Fruit fly (Drosophila melanogaster) whole organism, embryonic: ENCODE results near the gene MTF-1.

Source experiments
- Atf-2 ChIP-seq: fragments of 200-800 bp; sonication (Bioruptor generic); optimal IDR thresholded peaks from 2 replicates; lab custom pipeline; 2016; ENCODE audit warnings: missing biosample characterization, missing genetic modification characterization
- CG10462 ChIP-seq: fragments of 200-800 bp; sonication (Bioruptor generic); optimal IDR thresholded peaks from 2 replicates; lab custom pipeline; 2016; ENCODE audit warnings: missing biosample characterization, missing genetic modification characterization
- CG11085 ChIP-seq: fragments of 200-800 bp; sonication (Bioruptor generic); IDR thresholded peaks from 2 replicates; pipeline ENCODE4 v1.3.6; 2022; ENCODE audit warnings: missing biosample characterization, missing genetic modification characterization
- CG12744 ChIP-seq: fragments of 200-800 bp; sonication (Bioruptor generic); optimal IDR thresholded peaks from 2 replicates; lab custom pipeline; 2016; ENCODE audit warnings: missing biosample characterization, missing genetic modification characterization
- CG13624 ChIP-seq: fragments of 200-800 bp; sonication (Bioruptor generic); optimal IDR thresholded peaks from 2 replicates; lab custom pipeline; 2016; ENCODE audit warnings: missing biosample characterization, missing genetic modification characterization
- CG17186 ChIP-seq: fragments of 200-800 bp; sonication (Bioruptor generic); optimal IDR thresholded peaks from 3 replicates; lab custom pipeline; 2017; ENCODE audit warnings: missing biosample characterization, missing genetic modification reagents, missing genetic modification characterization
- CG17612 ChIP-seq: fragments of 200-800 bp; sonication (Bioruptor generic); IDR thresholded peaks from 2 replicates; pipeline ENCODE4 v1.3.6; 2022; ENCODE audit warnings: missing biosample characterization, missing genetic modification characterization
- CG1792 ChIP-seq: fragments of 200-800 bp; sonication (Bioruptor generic); optimal IDR thresholded peaks from 2 replicates; lab custom pipeline; 2016; ENCODE audit warnings: missing biosample characterization, missing genetic modification characterization
- CG2116 ChIP-seq: fragments of 200-800 bp; sonication (Bioruptor generic); optimal IDR thresholded peaks from 3 replicates; lab custom pipeline; 2018; ENCODE audit warnings: missing biosample characterization, mild to moderate bottlenecking, missing genetic modification characterization
- CG2678 ChIP-seq: fragments of 200-800 bp; sonication (Bioruptor generic); optimal IDR thresholded peaks from 3 replicates; lab custom pipeline; 2019; ENCODE audit warnings: missing biosample characterization, mild to moderate bottlenecking, missing genetic modification characterization, moderate library complexity
- CG4424 ChIP-seq: fragments of 200-800 bp; sonication (Bioruptor generic); optimal IDR thresholded peaks from 3 replicates; lab custom pipeline; 2016; ENCODE audit warnings: missing biosample characterization, missing genetic modification characterization
- CG4820 ChIP-seq: fragments of 200-800 bp; sonication (Bioruptor generic); optimal IDR thresholded peaks from 3 replicates; lab custom pipeline; 2016; ENCODE audit warnings: missing biosample characterization, missing genetic modification characterization
- CG6654 ChIP-seq: fragments of 200-800 bp; sonication (Bioruptor generic); optimal IDR thresholded peaks from 2 replicates; lab custom pipeline; 2017; ENCODE audit warnings: missing biosample characterization, mild to moderate bottlenecking, missing genetic modification characterization
- CG7372 ChIP-seq: fragments of 200-800 bp; sonication (Bioruptor generic); IDR thresholded peaks from 2 replicates; pipeline ENCODE4 v1.3.6; 2022; ENCODE audit warnings: missing biosample characterization, missing genetic modification characterization
- CG8388 ChIP-seq: fragments of 200-800 bp; sonication (Bioruptor generic); optimal IDR thresholded peaks from 2 replicates; lab custom pipeline; 2019; ENCODE audit warnings: missing biosample characterization, mild to moderate bottlenecking, missing genetic modification characterization, moderate library complexity
- CG8478 ChIP-seq: fragments of >200 bp; optimal IDR thresholded peaks from 2 replicates; lab custom pipeline; 2018
- CG9437 ChIP-seq: fragments of 200-800 bp; sonication (Bioruptor generic); optimal IDR thresholded peaks from 2 replicates; lab custom pipeline; 2018; ENCODE audit warnings: missing biosample characterization, mild to moderate bottlenecking, missing genetic modification characterization
- CoRest ChIP-seq: fragments of 200-800 bp; sonication (Bioruptor generic); optimal IDR thresholded peaks from 3 replicates; lab custom pipeline; 2018; ENCODE audit warnings: missing biosample characterization, mild to moderate bottlenecking, missing genetic modification characterization, moderate library complexity
- Dp ChIP-seq: fragments of 200-800 bp; sonication (Bioruptor generic); optimal IDR thresholded peaks from 2 replicates; lab custom pipeline; 2018; ENCODE audit warnings: missing biosample characterization, mild to moderate bottlenecking, missing genetic modification characterization, moderate library complexity
- Drgx ChIP-seq: fragments of 200-800 bp; sonication (Bioruptor generic); IDR thresholded peaks from 2 replicates; pipeline ENCODE4 v1.3.6; 2022; ENCODE audit warnings: missing biosample characterization, missing genetic modification characterization
- H15 ChIP-seq: fragments of 200-800 bp; sonication (Bioruptor generic); IDR thresholded peaks from 3 replicates; pipeline ENCODE4 v1.3.6; 2022; ENCODE audit warnings: missing biosample characterization, missing genetic modification characterization
- H2.0 ChIP-seq: fragments of 200-800 bp; sonication (Bioruptor generic); IDR thresholded peaks from 2 replicates; pipeline ENCODE4 v1.3.6; 2022; ENCODE audit warnings: missing biosample characterization, missing genetic modification characterization
- Nf-YC ChIP-seq: fragments of 200-800 bp; optimal IDR thresholded peaks from 3 replicates; lab custom pipeline; 2019; ENCODE audit warnings: missing biosample characterization, mild to moderate bottlenecking, missing genetic modification characterization, moderate library complexity
- Ravus ChIP-seq: fragments of 200-800 bp; sonication (Bioruptor generic); IDR thresholded peaks from 2 replicates; pipeline ENCODE4 v1.3.6; 2022; ENCODE audit warnings: missing biosample characterization, missing genetic modification characterization
- Sin3A ChIP-seq: fragments of >200 bp; optimal IDR thresholded peaks from 2 replicates; lab custom pipeline; 2018
- Ssrp ChIP-seq: fragments of 200-800 bp; sonication (Bioruptor generic); optimal IDR thresholded peaks from 2 replicates; lab custom pipeline; 2018; ENCODE audit warnings: missing biosample characterization, mild to moderate bottlenecking, missing genetic modification characterization, moderate library complexity
- Usf ChIP-seq: fragments of 200-800 bp; sonication (Bioruptor generic); optimal IDR thresholded peaks from 2 replicates; lab custom pipeline; 2017; ENCODE audit warnings: missing genotype, missing biosample characterization, missing genetic modification characterization
- amos ChIP-seq: fragments of 200-800 bp; sonication (Bioruptor generic); IDR thresholded peaks from 2 replicates; pipeline ENCODE4 v1.3.6; 2022; ENCODE audit warnings: missing biosample characterization, missing genetic modification characterization; ENCODE audit not compliant: partially characterized antibody
- cato ChIP-seq: fragments of 200-800 bp; sonication (Bioruptor generic); optimal IDR thresholded peaks from 2 replicates; lab custom pipeline; 2016; ENCODE audit warnings: missing biosample characterization, missing genetic modification characterization, borderline replicate concordance
- dmrt11E ChIP-seq: fragments of 200-800 bp; sonication (Bioruptor generic); optimal IDR thresholded peaks from 3 replicates; lab custom pipeline; 2018; ENCODE audit warnings: missing biosample characterization, mild to moderate bottlenecking, missing genetic modification characterization, moderate library complexity
- exex ChIP-seq: fragments of 200-800 bp; sonication (Bioruptor generic); optimal IDR thresholded peaks from 4 replicates; lab custom pipeline; 2018; ENCODE audit warnings: missing biosample characterization, mild to moderate bottlenecking, missing genetic modification characterization, moderate library complexity
- eyg ChIP-seq: fragments of 200-800 bp; sonication (Bioruptor generic); optimal IDR thresholded peaks from 3 replicates; lab custom pipeline; 2016; ENCODE audit warnings: missing biosample characterization, missing genetic modification characterization
- fru ChIP-seq: fragments of >200 bp; optimal IDR thresholded peaks from 2 replicates; lab custom pipeline; 2017
- fu2 ChIP-seq: fragments of 200-800 bp; sonication (Bioruptor generic); optimal IDR thresholded peaks from 2 replicates; lab custom pipeline; 2016; ENCODE audit warnings: missing biosample characterization, missing genetic modification characterization
- gce ChIP-seq: fragments of 200-800 bp; sonication (Bioruptor generic); IDR thresholded peaks from 3 replicates; pipeline ENCODE4 v1.3.6; 2022; ENCODE audit warnings: missing biosample characterization, missing genetic modification characterization
- gem ChIP-seq: fragments of 200-800 bp; sonication (Bioruptor generic); optimal IDR thresholded peaks from 2 replicates; lab custom pipeline; 2019; ENCODE audit warnings: missing biosample characterization, mild to moderate bottlenecking, missing genetic modification characterization, moderate library complexity
- jing ChIP-seq: fragments of 200-800 bp; sonication (Bioruptor generic); optimal IDR thresholded peaks from 2 replicates; lab custom pipeline; 2018; ENCODE audit warnings: missing biosample characterization, mild to moderate bottlenecking, missing genetic modification characterization
- kay ChIP-seq: fragments of 200-800 bp; sonication (Bioruptor generic); optimal IDR thresholded peaks from 2 replicates; lab custom pipeline; 2016; ENCODE audit warnings: missing biosample characterization, missing genetic modification characterization
- klu ChIP-seq: fragments of 200-800 bp; sonication (Bioruptor generic); IDR thresholded peaks from 2 replicates; pipeline ENCODE4 v1.3.6; 2022; ENCODE audit warnings: missing biosample characterization, missing genetic modification characterization
- nmo ChIP-seq: fragments of 200-800 bp; sonication (Bioruptor generic); optimal IDR thresholded peaks from 2 replicates; lab custom pipeline; 2018; ENCODE audit warnings: missing biosample characterization, mild to moderate bottlenecking, missing genetic modification characterization, moderate library complexity
- odd ChIP-seq: fragments of 200-800 bp; sonication (Bioruptor generic); optimal IDR thresholded peaks from 2 replicates; lab custom pipeline; 2017; ENCODE audit warnings: missing biosample characterization, mild to moderate bottlenecking, missing genetic modification characterization
- pzg ChIP-seq: fragments of 200-800 bp; sonication (Bioruptor generic); optimal IDR thresholded peaks from 3 replicates; lab custom pipeline; 2018; ENCODE audit warnings: missing biosample characterization, mild to moderate bottlenecking, missing genetic modification characterization, moderate library complexity
- salm ChIP-seq: fragments of 200-800 bp; sonication (Bioruptor generic); optimal IDR thresholded peaks from 2 replicates; lab custom pipeline; 2018; ENCODE audit warnings: missing biosample characterization, mild to moderate bottlenecking, missing genetic modification characterization
- tio ChIP-seq: fragments of 200-800 bp; sonication (Bioruptor generic); optimal IDR thresholded peaks from 2 replicates; lab custom pipeline; 2017; ENCODE audit warnings: missing biosample characterization, missing genetic modification characterization, inconsistent platforms
- tna ChIP-seq: fragments of 200-800 bp; sonication (Bioruptor generic); IDR thresholded peaks from 2 replicates; pipeline ENCODE4 v1.3.6; 2022; ENCODE audit warnings: missing biosample characterization, missing genetic modification characterization; ENCODE audit not compliant: partially characterized antibody
- twi ChIP-seq: fragments of 200-800 bp; optimal IDR thresholded peaks from 2 replicates; lab custom pipeline; 2019; ENCODE audit warnings: missing biosample characterization, mild to moderate bottlenecking, missing genetic modification characterization, moderate library complexity
- unpg ChIP-seq: fragments of 200-800 bp; sonication (Bioruptor generic); optimal IDR thresholded peaks from 3 replicates; lab custom pipeline; 2018; ENCODE audit warnings: missing biosample characterization, mild to moderate bottlenecking, missing genetic modification characterization, moderate library complexity
- vfl ChIP-seq: fragments of 200-800 bp; sonication (Bioruptor generic); optimal IDR thresholded peaks from 2 replicates; lab custom pipeline; 2016; ENCODE audit warnings: missing biosample characterization, missing genetic modification characterization
- zen ChIP-seq: fragments of 200-800 bp; sonication (Bioruptor generic); optimal IDR thresholded peaks from 3 replicates; lab custom pipeline; 2018; ENCODE audit warnings: missing biosample characterization, mild to moderate bottlenecking, missing genetic modification characterization, moderate library complexity
- zf30C ChIP-seq: fragments of 200-800 bp; sonication (Bioruptor generic); optimal IDR thresholded peaks from 3 replicates; lab custom pipeline; 2018; ENCODE audit warnings: missing biosample characterization, mild to moderate bottlenecking, missing genetic modification characterization
- zfh1 ChIP-seq: fragments of 200-800 bp; sonication (Bioruptor generic); IDR thresholded peaks from 3 replicates; pipeline ENCODE4 v1.3.6; 2022; ENCODE audit warnings: missing biosample characterization, missing genetic modification characterization

The MTF-1 gene

dm6 chr3L:9402157-9402890, 27.8 kb upstream of the MTF-1 start, which contains the start of gene eIF4E1 (continued):
- no peak for TF ChIP-seq eyg
- no peak for TF ChIP-seq H2.0 (GFP tag; lab: Robert Waterston, UW)
- TF ChIP-seq CG10462, result peak; percentile 75
- TF ChIP-seq nmo, result peak; percentile 53
- no peak for TF ChIP-seq Ravus (GFP tag; lab: Robert Waterston, UW)
- no peak for TF ChIP-seq CG4820
- no peak for TF ChIP-seq CG4424 (GFP tag; lab: Kevin White, UChicago)
- TF ChIP-seq CG9437 (GFP tag; lab: Kevin White, UChicago), result peak; percentile 96
- no peak for TF ChIP-seq gce (GFP tag; lab: Robert Waterston, UW)
- TF ChIP-seq CG11085 (GFP tag; lab: Robert Waterston, UW), result no peak
- TF ChIP-seq salm (tag; lab: Kevin White, UChicago), result no peak
- TF ChIP-seq jing (GFP tag; lab: Kevin White, UChicago), result no peak
- TF ChIP-seq CoRest (tag; lab: Kevin White, UChicago), result peak; percentile 61
- TF ChIP-seq CG17612 (GFP tag; lab: Robert Waterston, UW), result no peak
- peak; percentile 94 for TF ChIP-seq pzg (GFP tag; lab: Kevin White, UChicago)
- 0 out of 2 replicates have a peak, but pooled peaks have one; percentile 14 for TF ChIP-seq klu (GFP tag; lab: Robert Waterston, UW)
- no peak for TF ChIP-seq CG12744 (GFP tag; lab: Kevin White, UChicago)
- no peak for TF ChIP-seq H15
- no peak for TF ChIP-seq Usf (GFP tag; lab: Kevin White, UChicago)
- TF ChIP-seq tio (GFP tag; lab: Kevin White, UChicago), result no peak
- TF ChIP-seq CG17186 (GFP tag; lab: Kevin White, UChicago), result peak; percentile 52
- no peak for TF ChIP-seq unpg (GFP tag; lab: Kevin White, UChicago)
- no peak for TF ChIP-seq dmrt11E (tag; lab: Kevin White, UChicago)
- TF ChIP-seq Nf-YC (tag; lab: Kevin White, UChicago), result peak; percentile 47
- TF ChIP-seq odd (GFP tag; lab: Kevin White, UChicago), result no peak
- no peak for TF ChIP-seq exex
- no peak for TF ChIP-seq CG6654 (GFP tag; lab: Kevin White, UChicago)
- TF ChIP-seq CG2678 (tag; lab: Kevin White, UChicago), result no peak
- peak; percentile 86 for TF ChIP-seq CG8478
- no peak for TF ChIP-seq fru (lab: Kevin White, UChicago)
- no peak for TF ChIP-seq cato (GFP tag; lab: Kevin White, UChicago)
- TF ChIP-seq Ssrp (tag; lab: Kevin White, UChicago), result no peak
- peak; percentile 28 for TF ChIP-seq vfl (GFP tag; lab: Kevin White, UChicago)
- TF ChIP-seq zfh1, result no peak
- TF ChIP-seq CG8388, result no peak
- TF ChIP-seq amos (GFP tag; lab: Robert Waterston, UW), result peak; percentile 86
- peak; percentile 23 for TF ChIP-seq kay (GFP tag; lab: Kevin White, UChicago)
- TF ChIP-seq CG13624 (GFP tag; lab: Kevin White, UChicago), result peak; percentile 40
- peak; percentile 54 for TF ChIP-seq Dp (GFP tag; lab: Kevin White, UChicago)
- no peak for TF ChIP-seq fu2 (GFP tag; lab: Kevin White, UChicago)
- TF ChIP-seq CG7372, result no peak
- TF ChIP-seq CG1792 (GFP tag; lab: Kevin White, UChicago), result peak; percentile 28
- TF ChIP-seq gem, result peak; percentile 5
- no peak for TF ChIP-seq Atf-2 (GFP tag; lab: Kevin White, UChicago)
- TF ChIP-seq twi (tag; lab: Kevin White, UChicago), result no peak
- TF ChIP-seq tna (GFP tag; lab: Robert Waterston, UW), result no peak
- TF ChIP-seq CG2116 (GFP tag; lab: Kevin White, UChicago), result peak; percentile 98
- peak; percentile 89 for TF ChIP-seq Sin3A
- peak; percentile 30 for TF ChIP-seq zen (tag; lab: Kevin White, UChicago)
- no peak for TF ChIP-seq Drgx (GFP tag; lab: Robert Waterston, UW)
- no peak for TF ChIP-seq zf30C
